Worm (Caenorhabditis elegans): Measurements from ENCODE around the gene appg-1.

- no peak for TF ChIP-seq ztf-11 (tag; optimal IDR thresholded peaks at IDR 0.05)
- TF ChIP-seq nhr-77 (tag; optimal IDR thresholded peaks at IDR 0.05): no peak
- TF ChIP-seq unc-55 (GFP tag; optimal IDR thresholded peaks at IDR 0.05): no peak
- no peak for TF ChIP-seq unc-39 (tag; optimal IDR thresholded peaks at IDR 0.05)
- TF ChIP-seq lin-11 (tag; optimal IDR thresholded peaks at IDR 0.05): no peak
- no peak for TF ChIP-seq crh-2 (tag; optimal IDR thresholded peaks at IDR 0.05)
- no peak for TF ChIP-seq nhr-23 (tag; optimal IDR thresholded peaks at IDR 0.05)
These were observed 42.7 kb upstream of the appg-1 start for ce11 chrII:10283145-10283544.

All from whole organism, L2 larva.